Worm (Caenorhabditis elegans) whole organism, L1 larva: ENCODE measurements around the gene daam-1.

Experiments used
- blmp-1 ChIP-seq: fragments of 150-350 bp; optimal IDR thresholded peaks from 2 replicates; lab custom pipeline; 2014; ENCODE audit warnings: missing biosample characterization, missing genetic modification characterization
- ceh-8 ChIP-seq: fragments of 200-800 bp; sonication (Bioruptor generic); optimal IDR thresholded peaks from 2 replicates; lab custom pipeline; 2018; ENCODE audit warnings: mild to moderate bottlenecking, missing genetic modification characterization, moderate library complexity, missing compliant biosample characterization
- egl-27 ChIP-seq, 2 experiments: fragments of 150-350 bp in 1 of 2; sonication (generic microtip); optimal IDR thresholded peaks; 3 replicates each; lab custom pipeline; 2017 to 2018; ENCODE audit warnings: missing biosample characterization in 2 of 2, missing genetic modification characterization in 2 of 2, missing genetic modification reagents in 2 of 2
- elt-3 ChIP-seq, 6 experiments: fragments of 150-350 bp in 1 of 6; sonication (generic microtip); optimal IDR thresholded peaks; 2 replicates each; lab custom pipeline; 2017 to 2018; ENCODE audit warnings: missing biosample characterization in 6 of 6, missing genetic modification characterization in 6 of 6, inconsistent platforms in 1 of 6
- jun-1 ChIP-seq: fragments of 150-350 bp; optimal IDR thresholded peaks from 2 replicates; lab custom pipeline; 2014; ENCODE audit warnings: missing biosample characterization, missing genetic modification reagents, missing genetic modification characterization
- nhr-20 ChIP-seq: sonication (generic microtip); optimal IDR thresholded peaks from 2 replicates; lab custom pipeline; 2016; ENCODE audit warnings: mild to moderate bottlenecking, missing genetic modification characterization, missing compliant biosample characterization
- nhr-28 ChIP-seq: fragments of 150-350 bp; optimal IDR thresholded peaks from 2 replicates; lab custom pipeline; 2014; ENCODE audit warnings: missing biosample characterization, missing genetic modification characterization
- rnt-1 ChIP-seq: sonication (generic microtip); optimal IDR thresholded peaks from 2 replicates; lab custom pipeline; 2016; ENCODE audit warnings: mild to moderate bottlenecking, missing genetic modification characterization, moderate library complexity, missing compliant biosample characterization
- sox-4 ChIP-seq: sonication (generic microtip); optimal IDR thresholded peaks from 2 replicates; lab custom pipeline; 2016; ENCODE audit warnings: missing genetic modification characterization, missing compliant biosample characterization
- tbx-2 ChIP-seq: sonication (generic microtip); optimal IDR thresholded peaks from 2 replicates; lab custom pipeline; 2016; ENCODE audit warnings: missing genetic modification characterization, missing compliant biosample characterization
- ztf-11 ChIP-seq, 2 experiments: sonication (generic microtip); optimal IDR thresholded peaks; 2 replicates each; lab custom pipeline; 2016 to 2017; ENCODE audit warnings: missing genetic modification characterization in 2 of 2, missing biosample characterization in 1 of 2, missing compliant biosample characterization in 1 of 2

DNA sequence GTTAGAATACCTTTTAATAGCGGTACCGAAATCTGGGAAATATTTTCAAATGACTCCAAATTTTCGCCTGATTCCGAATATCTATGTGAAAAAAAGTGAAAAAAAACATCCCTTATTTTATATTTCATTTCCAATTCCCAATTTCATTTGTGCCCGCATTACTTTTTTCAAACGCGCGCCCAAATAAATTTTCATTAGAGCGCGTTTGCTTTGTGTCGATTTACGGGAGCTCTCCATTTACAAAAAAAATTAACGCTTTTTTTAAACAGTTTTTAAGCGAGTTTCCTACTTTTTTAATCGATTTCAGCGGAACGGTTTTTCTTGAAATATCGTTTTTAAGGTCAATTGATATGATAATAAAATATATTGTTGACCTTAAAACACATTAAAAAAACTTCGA, 59.5 kb downstream of the daam-1 start:
- no peak for TF ChIP-seq elt-3 (tag; optimal IDR thresholded peaks at IDR 0.05; lab: Kevin White, UChicago)
- TF ChIP-seq ztf-11 (tag; optimal IDR thresholded peaks at IDR 0.05; lab: Kevin White, UChicago), result no peak
- TF ChIP-seq ceh-8 (GFP tag; lab: Kevin White, UChicago), result no peak
- no peak for TF ChIP-seq egl-27 (tag; optimal IDR thresholded peaks at IDR 0.05; lab: Kevin White, UChicago)
- no peak for TF ChIP-seq rnt-1 (tag; lab: Kevin White, UChicago)
- no peak for TF ChIP-seq sox-4 (tag; lab: Kevin White, UChicago)
- TF ChIP-seq nhr-28 (tag; lab: Kevin White, UChicago), result no peak
- TF ChIP-seq tbx-2 (tag; lab: Kevin White, UChicago), result no peak
- TF ChIP-seq blmp-1, result no peak
- TF ChIP-seq jun-1 (tag; lab: Kevin White, UChicago), result no peak
- TF ChIP-seq nhr-20 (tag; lab: Kevin White, UChicago), result no peak
